Worm (Caenorhabditis elegans): ENCODE data around the gene pqn-83.
A peak's percentile ranks its signal among the peaks of the same experiment; 100 is the strongest.

pqn-83 gene

DNA sequence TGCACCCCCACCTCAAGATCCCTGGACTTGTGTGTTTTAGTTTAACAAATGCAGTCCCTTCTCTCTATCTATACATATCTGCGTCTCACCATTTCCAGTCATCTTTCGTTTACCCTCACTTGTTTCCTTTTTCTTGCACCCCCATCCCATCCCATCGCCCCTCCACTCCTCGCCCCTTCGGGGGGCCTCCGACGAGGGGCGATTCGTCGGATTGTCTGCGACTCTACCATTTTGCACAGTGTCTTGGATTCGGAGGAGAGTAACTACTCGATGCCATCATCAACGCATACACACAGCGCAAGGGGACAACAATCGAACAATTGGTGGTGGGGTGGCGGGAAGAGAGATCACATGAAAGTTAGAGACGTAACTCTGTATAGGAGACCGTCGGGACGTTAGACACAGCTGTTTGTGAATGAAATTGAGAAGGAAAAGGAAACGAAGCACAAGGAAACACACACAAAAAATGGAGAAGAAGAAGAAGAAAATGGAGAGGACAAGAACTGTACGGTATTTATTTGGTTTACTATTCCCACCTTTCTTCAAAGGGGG, 36.8 kb downstream of the pqn-83 start:
- TF ChIP-seq mep-1 (tag; optimal IDR thresholded peaks at IDR 0.05) (peak; percentile 99), nhr-77 (tag; optimal IDR thresholded peaks at IDR 0.05) (peak; percentile 78), snpc-1.2 (GFP tag; IDR thresholded peaks at IDR 0.05) (no peak), hlh-11 (tag; optimal IDR thresholded peaks at IDR 0.05) (peak; percentile 98), lin-29 (GFP tag; IDR thresholded peaks at IDR 0.05) (no peak), ztf-7 (tag; optimal IDR thresholded peaks at IDR 0.05) (peak; percentile 25), nhr-42 (GFP tag; IDR thresholded peaks at IDR 0.05) (no peak), mes-2 (tag; optimal IDR thresholded peaks at IDR 0.05; ENCODE audit: poor library complexity, severe bottlenecking) (peak; percentile 71), dve-1 (tag; optimal IDR thresholded peaks at IDR 0.05; ENCODE audit: insufficient read depth) (peak; percentile 93), unc-39 (tag; optimal IDR thresholded peaks at IDR 0.05) (peak; percentile 35), zip-2 (tag; optimal IDR thresholded peaks at IDR 0.05) (no peak), R02D3.7 (tag; optimal IDR thresholded peaks at IDR 0.05) (no peak), set-16 (GFP tag; IDR thresholded peaks at IDR 0.05) (peak; percentile 86), lin-15B (tag; optimal IDR thresholded peaks at IDR 0.05) (no peak), fkh-10 (GFP tag; optimal IDR thresholded peaks at IDR 0.05) (peak; percentile 98), dmd-6 (GFP tag; IDR thresholded peaks at IDR 0.05) (peak; percentile 72), zip-11 (GFP tag; IDR thresholded peaks at IDR 0.05) (no peak), mdl-1 (tag; optimal IDR thresholded peaks at IDR 0.05) (peak; percentile 85 to 96), ctbp-1 (GFP tag; IDR thresholded peaks at IDR 0.05) (peak; percentile 93), T20F7.1 (GFP tag; optimal IDR thresholded peaks at IDR 0.05) (peak; percentile 73), T26A8.4 (GFP tag; IDR thresholded peaks at IDR 0.05) (peak; percentile 18; the same call in 1 of the 2 replicates), aha-1 (tag) (peak; percentile 99), D1046.2 (GFP tag; IDR thresholded peaks at IDR 0.05) (no peak), nhr-111 (GFP tag; optimal IDR thresholded peaks at IDR 0.05) (peak; percentile 66), saeg-2 (GFP tag; IDR thresholded peaks at IDR 0.05) (peak; percentile 66; the same call in 1 of the 2 replicates), tra-1 (GFP tag; IDR thresholded peaks at IDR 0.05) (peak; percentile 55), jun-1 (tag; optimal IDR thresholded peaks at IDR 0.05) (peak; percentile 88), Y75B8A.6 (GFP tag; IDR thresholded peaks at IDR 0.05) (no peak), lin-38 (GFP tag; IDR thresholded peaks at IDR 0.05) (peak; percentile 63), nhr-102 (tag; optimal IDR thresholded peaks at IDR 0.05) (peak; percentile 72), lin-13 (GFP tag; optimal IDR thresholded peaks at IDR 0.05) (peak; percentile 77), pqm-1 (tag; optimal IDR thresholded peaks at IDR 0.05) (peak; percentile 33), php-3 (GFP tag; IDR thresholded peaks at IDR 0.05) (peak; percentile 48; the same call in 1 of the 2 replicates), nhr-10 (tag; optimal IDR thresholded peaks at IDR 0.05) (no peak), snpc-4 (tag; optimal IDR thresholded peaks at IDR 0.05) (peak; percentile 28), F26F4.8 (GFP tag; conservative IDR thresholded peaks at IDR 0.05) (no peak), nhr-6 (tag; optimal IDR thresholded peaks at IDR 0.05) (peak; percentile 87), ama-1 (optimal IDR thresholded peaks at IDR 0.05) (no peak), tag-97 (GFP tag; IDR thresholded peaks at IDR 0.05) (no peak), mxl-2 (GFP tag; conservative IDR thresholded peaks at IDR 0.05) (0 out of 2 replicates have a peak, but pooled peaks have one; percentile 46), duxl-1 (tag; optimal IDR thresholded peaks at IDR 0.05; ENCODE audit: poor library complexity) (peak; percentile 73), cey-2 (tag; optimal IDR thresholded peaks at IDR 0.05; ENCODE audit: borderline replicate concordance, insufficient read depth) (no peak), arid-1 (GFP tag; conservative IDR thresholded peaks at IDR 0.05) (peak; percentile 42), nhr-237 (tag; optimal IDR thresholded peaks at IDR 0.05) (no peak), lin-39 (tag; optimal IDR thresholded peaks at IDR 0.05) (no peak), nhr-28 (tag; optimal IDR thresholded peaks at IDR 0.05) (peak; percentile 71), mxl-3 (GFP tag; optimal IDR thresholded peaks at IDR 0.05) (peak; percentile 94), Y5F2A.4 (GFP tag; optimal IDR thresholded peaks at IDR 0.05) (no peak), nhr-11 (tag; optimal IDR thresholded peaks at IDR 0.05) (peak; percentile 78), F10B5.3 (tag; optimal IDR thresholded peaks at IDR 0.05) (peak; percentile 21), dmd-9 (GFP tag; IDR thresholded peaks at IDR 0.05) (0 out of 2 replicates have a peak, but pooled peaks have one; percentile 58)

All from whole organism, L4 larva.